Worm (Caenorhabditis elegans) whole organism, young adult: ENCODE measurements around the gene twk-20.
A peak's percentile ranks its signal among the peaks of the same experiment; 100 is the strongest.

Source experiments
- B0336.3 ChIP-seq: fragments of 200-800 bp; sonication (Bioruptor generic); IDR thresholded peaks from 2 replicates; pipeline ENCODE4 v1.3.6; 2022; ENCODE audit warnings: missing genetic modification characterization, missing compliant biosample characterization
- F33H1.4 ChIP-seq: fragments of 200-800 bp; sonication (Bioruptor generic); IDR thresholded peaks from 2 replicates; pipeline ENCODE4 v1.3.6; 2022; ENCODE audit warnings: missing genetic modification reagents, missing genetic modification characterization, missing compliant biosample characterization
- F49E8.2 ChIP-seq: sonication (generic microtip); optimal IDR thresholded peaks from 3 replicates; lab custom pipeline; 2017; ENCODE audit warnings: missing genetic modification characterization, mild to moderate bottlenecking, missing compliant biosample characterization, antibody characterized with exemption, moderate library complexity; ENCODE audit not compliant: insufficient read depth
- K12H6.12 ChIP-seq: fragments of 200-800 bp; sonication (Bioruptor generic); optimal IDR thresholded peaks from 2 replicates; lab custom pipeline; 2018; ENCODE audit warnings: mild to moderate bottlenecking, missing genetic modification characterization, missing compliant biosample characterization
- T26A5.8 ChIP-seq: sonication (generic microtip); optimal IDR thresholded peaks from 2 replicates; lab custom pipeline; 2016; ENCODE audit warnings: missing genetic modification characterization, missing compliant biosample characterization
- Y95B8A.8 ChIP-seq: fragments of 200-800 bp; sonication (Bioruptor generic); IDR thresholded peaks from 2 replicates; pipeline ENCODE4 v1.3.6; 2022; ENCODE audit warnings: missing genetic modification reagents, missing genetic modification characterization, missing compliant biosample characterization
- akir-1 ChIP-seq: fragments of 200-800 bp; sonication (Bioruptor generic); optimal IDR thresholded peaks from 2 replicates; lab custom pipeline; 2018; ENCODE audit warnings: mild to moderate bottlenecking, missing genetic modification characterization, moderate library complexity, missing compliant biosample characterization
- athp-1 ChIP-seq: sonication (generic microtip); optimal IDR thresholded peaks from 2 replicates; lab custom pipeline; 2017; ENCODE audit warnings: mild to moderate bottlenecking, missing genetic modification characterization, missing compliant biosample characterization
- bed-1 ChIP-seq: fragments of 200-800 bp; sonication (Bioruptor generic); IDR thresholded peaks from 2 replicates; pipeline ENCODE4 v1.3.6; 2022; ENCODE audit warnings: missing genetic modification reagents, missing genetic modification characterization, missing compliant biosample characterization
- cebp-1 ChIP-seq, 2 experiments: fragments of 200-800 bp in 1 of 2; sonication (Bioruptor generic) in 1 of 2; sonication (generic microtip) in 1 of 2; IDR thresholded peaks in 1 of 2; optimal IDR thresholded peaks in 1 of 2; 2 replicates each; pipeline versions ENCODE4 v1.3.6 to Lab custom; 2017 to 2022; ENCODE audit warnings: missing compliant biosample characterization in 2 of 2, missing genetic modification characterization in 2 of 2, mild to moderate bottlenecking in 1 of 2, missing genetic modification reagents in 1 of 2, moderate library complexity in 1 of 2
- ceh-100 ChIP-seq: fragments of 200-800 bp; sonication (Bioruptor generic); IDR thresholded peaks from 2 replicates; pipeline ENCODE4 v1.3.6; 2022; ENCODE audit warnings: missing genetic modification reagents, missing genetic modification characterization, missing compliant biosample characterization
- ceh-27 ChIP-seq: fragments of 200-800 bp; sonication (Bioruptor generic); optimal IDR thresholded peaks from 2 replicates; lab custom pipeline; 2018; ENCODE audit warnings: mild to moderate bottlenecking, missing genetic modification characterization, moderate library complexity, missing compliant biosample characterization
- ceh-40 ChIP-seq: fragments of 200-800 bp; sonication (Bioruptor generic); IDR thresholded peaks from 2 replicates; pipeline ENCODE4 v1.3.6; 2022; ENCODE audit warnings: missing genetic modification characterization, missing compliant biosample characterization
- ceh-79 ChIP-seq: sonication (generic microtip); optimal IDR thresholded peaks from 2 replicates; lab custom pipeline; 2017; ENCODE audit warnings: mild to moderate bottlenecking, missing genetic modification characterization, missing compliant biosample characterization
- dpff-1 ChIP-seq: sonication (generic microtip); optimal IDR thresholded peaks from 2 replicates; lab custom pipeline; 2017; ENCODE audit warnings: mild to moderate bottlenecking, missing genetic modification characterization, missing compliant biosample characterization
- dpl-1 ChIP-seq: fragments of 150-350 bp; optimal IDR thresholded peaks from 2 replicates; lab custom pipeline; 2014; ENCODE audit warnings: missing biosample characterization, missing genetic modification reagents, missing genetic modification characterization
- egl-44 ChIP-seq: fragments of 200-800 bp; sonication (Bioruptor generic); IDR thresholded peaks from 2 replicates; pipeline ENCODE4 v1.3.6; 2022; ENCODE audit warnings: missing genetic modification reagents, missing genetic modification characterization, missing compliant biosample characterization
- gei-17 ChIP-seq: fragments of 200-800 bp; sonication (Bioruptor generic); optimal IDR thresholded peaks from 2 replicates; lab custom pipeline; 2018; ENCODE audit warnings: mild to moderate bottlenecking, missing genetic modification characterization, missing compliant biosample characterization
- him-1 ChIP-seq: sonication (generic microtip); optimal IDR thresholded peaks from 2 replicates; lab custom pipeline; 2016; ENCODE audit warnings: missing genotype, missing genetic modification reagents, missing genetic modification characterization, missing compliant biosample characterization
- hlh-12 ChIP-seq: sonication (generic microtip); optimal IDR thresholded peaks from 2 replicates; lab custom pipeline; 2016; ENCODE audit warnings: missing genetic modification characterization, missing compliant biosample characterization
- hlh-26 ChIP-seq: fragments of 200-800 bp; sonication (Bioruptor generic); conservative IDR thresholded peaks from 2 replicates; pipeline ENCODE4 v1.3.6; 2022; ENCODE audit warnings: missing genetic modification reagents, missing genetic modification characterization, missing compliant biosample characterization
- hmg-1.2 ChIP-seq: fragments of 200-800 bp; sonication (Bioruptor generic); IDR thresholded peaks from 2 replicates; pipeline ENCODE4 v1.3.6; 2022; ENCODE audit warnings: missing genetic modification reagents, missing genetic modification characterization, missing compliant biosample characterization
- hrde-1 ChIP-seq: sonication (generic microtip); optimal IDR thresholded peaks from 2 replicates; lab custom pipeline; 2016; ENCODE audit warnings: missing genetic modification characterization, mild to moderate bottlenecking, missing compliant biosample characterization, moderate library complexity, missing genotype, missing genetic modification reagents, borderline replicate concordance
- hsf-1 ChIP-seq: fragments of 200-800 bp; sonication (Bioruptor generic); IDR thresholded peaks from 2 replicates; pipeline ENCODE4 v1.3.6; 2022; ENCODE audit warnings: missing genetic modification reagents, missing genetic modification characterization, missing compliant biosample characterization
- let-526 ChIP-seq: fragments of 200-800 bp; sonication (Bioruptor generic); IDR thresholded peaks from 2 replicates; pipeline ENCODE4 v1.3.6; 2022; ENCODE audit warnings: missing genetic modification reagents, missing genetic modification characterization, missing compliant biosample characterization
- lin-26 ChIP-seq: fragments of 200-800 bp; sonication (Bioruptor generic); IDR thresholded peaks from 2 replicates; pipeline ENCODE4 v1.3.6; 2022; ENCODE audit warnings: missing genetic modification reagents, missing genetic modification characterization, missing compliant biosample characterization
- lin-54 ChIP-seq: fragments of 200-800 bp; sonication (Bioruptor generic); optimal IDR thresholded peaks from 2 replicates; lab custom pipeline; 2018; ENCODE audit warnings: mild to moderate bottlenecking, missing genetic modification characterization, missing compliant biosample characterization
- lir-1 ChIP-seq: fragments of 200-800 bp; sonication (Bioruptor generic); conservative IDR thresholded peaks from 2 replicates; pipeline ENCODE4 v1.3.6; 2022; ENCODE audit warnings: missing genetic modification reagents, missing genetic modification characterization, missing compliant biosample characterization
- madf-8 ChIP-seq: fragments of 200-800 bp; sonication (Bioruptor generic); conservative IDR thresholded peaks from 2 replicates; pipeline ENCODE4 v1.3.6; 2022; ENCODE audit warnings: missing genetic modification reagents, missing genetic modification characterization, missing compliant biosample characterization
- nfya-1 ChIP-seq: sonication (generic microtip); optimal IDR thresholded peaks from 2 replicates; lab custom pipeline; 2017; ENCODE audit warnings: antibody characterized with exemption, missing compliant biosample characterization, missing genetic modification characterization, borderline replicate concordance; ENCODE audit not compliant: insufficient read depth
- nfyb-1 ChIP-seq: fragments of 200-800 bp; sonication (Bioruptor generic); IDR thresholded peaks from 2 replicates; pipeline ENCODE4 v1.3.6; 2022; ENCODE audit warnings: missing genetic modification reagents, missing genetic modification characterization, missing compliant biosample characterization
- nhr-27 ChIP-seq: fragments of 200-800 bp; sonication (Bioruptor generic); optimal IDR thresholded peaks from 2 replicates; lab custom pipeline; 2018; ENCODE audit warnings: mild to moderate bottlenecking, missing genetic modification characterization, moderate library complexity, missing compliant biosample characterization
- nhr-80 ChIP-seq: sonication (generic microtip); optimal IDR thresholded peaks from 2 replicates; lab custom pipeline; 2016; ENCODE audit warnings: missing genetic modification characterization, missing compliant biosample characterization
- pha-4 ChIP-seq: fragments of 150-350 bp; sonication (generic microtip); optimal IDR thresholded peaks from 2 replicates; lab custom pipeline; 2014; ENCODE audit warnings: missing biosample characterization, missing genetic modification reagents, missing genetic modification characterization
- rcor-1 ChIP-seq: fragments of 200-800 bp; sonication (Bioruptor generic); IDR thresholded peaks from 2 replicates; pipeline ENCODE4 v1.3.6; 2022; ENCODE audit warnings: missing genetic modification reagents, missing genetic modification characterization, missing compliant biosample characterization
- rec-8 ChIP-seq, 2 experiments: sonication (generic microtip); optimal IDR thresholded peaks; 2 replicates each; lab custom pipeline; 2016; ENCODE audit warnings: mild to moderate bottlenecking in 2 of 2, missing genetic modification characterization in 2 of 2, missing genetic modification reagents in 2 of 2, missing genotype in 2 of 2, missing biosample characterization in 1 of 2, missing compliant biosample characterization in 1 of 2, moderate library complexity in 1 of 2
- rpc-1 ChIP-seq, 2 experiments: fragments of 150-350 bp in 1 of 2; sonication (generic microtip) in 1 of 2; optimal IDR thresholded peaks; 2 replicates each; lab custom pipeline; 2014 to 2018; ENCODE audit warnings: missing biosample characterization in 1 of 2, missing genetic modification characterization in 1 of 2, missing genetic modification reagents in 1 of 2, missing genotype in 1 of 2
- sdz-38 ChIP-seq: sonication (generic microtip); optimal IDR thresholded peaks from 2 replicates; lab custom pipeline; 2016; ENCODE audit warnings: missing genotype, missing genetic modification characterization, missing compliant biosample characterization
- snpc-1.1 ChIP-seq: sonication (generic microtip); optimal IDR thresholded peaks from 2 replicates; lab custom pipeline; 2017; ENCODE audit warnings: missing genetic modification characterization, mild to moderate bottlenecking, missing compliant biosample characterization, antibody characterized with exemption, moderate library complexity, missing genotype, missing genetic modification reagents; ENCODE audit not compliant: insufficient read depth
- tbx-9 ChIP-seq: sonication (generic microtip); optimal IDR thresholded peaks from 2 replicates; lab custom pipeline; 2016; ENCODE audit warnings: borderline replicate concordance, missing genetic modification characterization, inconsistent platforms, missing compliant biosample characterization
- tlf-1 ChIP-seq: fragments of 200-800 bp; sonication (Bioruptor generic); optimal IDR thresholded peaks from 2 replicates; lab custom pipeline; 2018; ENCODE audit warnings: mild to moderate bottlenecking, missing genetic modification characterization, missing compliant biosample characterization
- zim-3 ChIP-seq: sonication (generic microtip); optimal IDR thresholded peaks from 2 replicates; lab custom pipeline; 2017; ENCODE audit warnings: mild to moderate bottlenecking, missing genetic modification characterization, moderate library complexity, missing compliant biosample characterization
- ztf-18 ChIP-seq: sonication (generic microtip); optimal IDR thresholded peaks from 2 replicates; lab custom pipeline; 2016; ENCODE audit warnings: missing genotype, mild to moderate bottlenecking, missing genetic modification characterization, missing compliant biosample characterization
- ztf-25 ChIP-seq: fragments of 200-800 bp; sonication (Bioruptor generic); IDR thresholded peaks from 2 replicates; pipeline ENCODE4 v1.3.6; 2022; ENCODE audit warnings: missing genetic modification reagents, missing genetic modification characterization, missing compliant biosample characterization
- ztf-26 ChIP-seq: sonication (generic microtip); optimal IDR thresholded peaks from 2 replicates; lab custom pipeline; 2017; ENCODE audit warnings: missing genetic modification characterization, missing compliant biosample characterization
- ztf-3 ChIP-seq: fragments of 200-800 bp; sonication (Bioruptor generic); optimal IDR thresholded peaks from 2 replicates; lab custom pipeline; 2018; ENCODE audit warnings: mild to moderate bottlenecking, missing genetic modification characterization, missing compliant biosample characterization

The twk-20 gene

DNA sequence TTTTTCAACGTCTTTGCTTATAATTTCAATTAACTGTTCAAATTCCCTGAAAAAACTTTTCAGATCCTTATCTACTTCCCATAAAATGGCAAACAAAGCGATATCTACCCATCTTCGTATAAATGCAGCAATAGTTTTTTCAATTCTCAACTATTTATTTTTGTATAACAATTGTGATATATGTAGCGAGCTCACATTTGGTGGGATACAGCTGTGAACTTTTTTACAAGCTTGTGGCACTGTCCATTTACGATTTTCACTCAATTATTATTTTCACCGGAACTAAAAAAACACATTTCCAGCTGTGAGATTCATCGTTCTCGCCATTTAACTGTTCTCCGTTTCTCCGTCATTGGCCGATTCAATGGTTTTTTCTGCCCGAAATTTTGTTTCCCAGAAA lies 11.1 kb downstream of the twk-20 start, which contains the start of gene C40C9.4:
Gene C40C9.4 (plus strand): TSS at position 301 of the 400 bp plus-strand sequence.
- no peak for TF ChIP-seq him-1
- no peak for TF ChIP-seq tlf-1 (GFP tag; lab: Kevin White, UChicago)
- TF ChIP-seq F33H1.4, result no peak
- TF ChIP-seq F49E8.2, result no peak
- TF ChIP-seq lir-1, result no peak
- TF ChIP-seq B0336.3 (GFP tag; lab: Robert Waterston, UW), result no peak
- no peak for TF ChIP-seq cebp-1 (GFP tag; IDR thresholded peaks at IDR 0.05; lab: Robert Waterston, UW)
- no peak for TF ChIP-seq cebp-1 (tag; optimal IDR thresholded peaks at IDR 0.05; lab: Kevin White, UChicago)
- TF ChIP-seq hrde-1 (tag; lab: Kevin White, UChicago), result no peak
- no peak for TF ChIP-seq akir-1 (GFP tag; lab: Kevin White, UChicago)

DNA sequence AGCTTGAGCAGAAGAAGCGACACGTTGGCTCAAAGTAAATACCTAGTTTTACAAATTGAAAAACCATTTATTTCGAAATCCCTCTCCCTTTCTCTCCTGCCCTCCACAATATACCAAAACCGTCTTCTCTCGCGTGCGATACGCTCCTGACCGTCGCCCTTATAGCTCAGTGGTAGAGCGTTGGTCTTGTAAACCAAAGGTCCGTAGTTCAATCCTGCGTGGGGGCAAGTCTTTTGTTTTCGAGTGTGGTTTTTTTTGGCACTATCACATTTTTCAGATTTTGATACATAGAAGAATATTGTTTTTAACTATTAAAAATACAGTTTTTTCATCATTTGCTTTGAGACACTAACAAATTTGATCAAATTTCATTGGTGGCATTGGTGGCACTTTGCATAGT lies 13.9 kb downstream of the twk-20 start:
- TF ChIP-seq rcor-1 (GFP tag; lab: Robert Waterston, UW) (peak; percentile 70), tbx-9 (tag; lab: Kevin White, UChicago) (no peak), zim-3 (no peak), ztf-25 (0 out of 2 replicates have a peak, but pooled peaks have one; percentile 55), lin-26 (GFP tag; lab: Robert Waterston, UW) (peak; percentile 89), let-526 (no peak), F49E8.2 (peak; percentile 10), bed-1 (no peak), F33H1.4 (no peak), lin-54 (GFP tag; lab: Kevin White, UChicago) (peak; percentile 29), egl-44 (no peak), hsf-1 (GFP tag; lab: Robert Waterston, UW) (0 out of 2 replicates have a peak, but pooled peaks have one; percentile 12), ztf-18 (peak; percentile 56), ceh-27 (GFP tag; lab: Kevin White, UChicago) (no peak), hmg-1.2 (peak; percentile 64), ztf-26 (tag; lab: Kevin White, UChicago) (peak; percentile 10), ceh-100 (GFP tag; lab: Robert Waterston, UW) (no peak), rec-8 (tag; optimal IDR thresholded peaks at IDR 0.05; lab: Kevin White, UChicago) (peak in 1 of 2 experiments; percentile 74), ceh-40 (peak; percentile 85), gei-17 (GFP tag; lab: Kevin White, UChicago) (no peak), nhr-27 (tag; lab: Kevin White, UChicago) (no peak), snpc-1.1 (tag; lab: Kevin White, UChicago) (peak; percentile 60), athp-1 (tag; lab: Kevin White, UChicago) (no peak), rpc-1 (optimal IDR thresholded peaks at IDR 0.05; lab: Kevin White, UChicago) (peak; percentile 94), rpc-1 (tag; optimal IDR thresholded peaks at IDR 0.05; lab: Kevin White, UChicago) (peak; percentile 96), nfyb-1 (GFP tag; lab: Robert Waterston, UW) (peak; percentile 53; the same call in 1 of the 2 replicates), nhr-80 (tag; lab: Kevin White, UChicago) (peak; percentile 20), madf-8 (GFP tag; lab: Robert Waterston, UW) (no peak), dpl-1 (GFP tag; lab: Kevin White, UChicago) (no peak), dpff-1 (tag; lab: Kevin White, UChicago) (no peak), T26A5.8 (no peak), pha-4 (tag; lab: Kevin White, UChicago) (no peak), akir-1 (GFP tag; lab: Kevin White, UChicago) (no peak), K12H6.12 (peak; percentile 20), hlh-26 (no peak), hlh-12 (peak; percentile 67), ztf-3 (no peak), ceh-79 (tag; lab: Kevin White, UChicago) (no peak), sdz-38 (no peak), nfya-1 (no peak), Y95B8A.8 (GFP tag; lab: Robert Waterston, UW) (no peak)
